Worm (Caenorhabditis elegans): ENCODE measurements around the gene hot-1.

DNA sequence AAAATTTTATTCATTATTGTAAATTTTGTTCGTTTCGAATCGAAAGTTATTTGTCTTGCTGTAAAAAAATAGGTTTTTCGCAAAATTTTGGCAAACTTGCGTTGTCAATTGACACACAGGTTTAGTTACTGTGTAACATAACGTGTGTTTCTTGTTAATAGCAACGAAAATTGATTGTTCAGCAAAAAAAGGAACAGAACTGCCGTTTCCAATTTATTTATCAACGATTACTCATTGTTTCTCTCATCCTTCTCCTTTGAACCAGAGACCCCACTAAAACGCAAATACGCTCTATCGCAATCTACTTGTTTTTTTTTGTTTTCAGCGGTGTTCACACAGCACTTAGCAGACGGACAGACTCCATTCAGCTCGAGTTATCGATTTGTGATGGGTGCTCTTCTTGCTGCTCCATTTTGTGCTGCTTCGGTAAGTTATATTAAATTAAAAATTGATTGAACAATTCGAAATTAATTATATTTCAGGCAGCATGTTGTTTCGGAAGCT, 23.2 kb upstream of the hot-1 start, which contains the start of gene R11H6.2:
- TF ChIP-seq flt-1 (GFP tag; IDR thresholded peaks at IDR 0.05) (no peak), ref-1 (GFP tag; conservative IDR thresholded peaks at IDR 0.05) (no peak)
